Fruit fly (Drosophila melanogaster): Measurements from ENCODE around the gene CG33664.

- no peak for TF ChIP-seq Myc (optimal IDR thresholded peaks at IDR 0.05)
- no peak for TF ChIP-seq insv (optimal IDR thresholded peaks at IDR 0.05)
Measured at dm6 chrX:6354163-6354562, 29.9 kb upstream of the CG33664 start.

Measured in Kc167 (cell line).